Worm (Caenorhabditis elegans) whole organism, L1 larva: ENCODE measurements around the gene nduv-2.

Experiments
- C04F5.9 ChIP-seq: sonication (generic microtip); optimal IDR thresholded peaks from 2 replicates; lab custom pipeline; 2016; ENCODE audit warnings: missing genetic modification characterization, missing compliant biosample characterization
- alr-1 ChIP-seq: fragments of 200-800 bp; sonication (Bioruptor generic); optimal IDR thresholded peaks from 2 replicates; lab custom pipeline; 2018; ENCODE audit warnings: borderline replicate concordance, mild to moderate bottlenecking, missing genetic modification characterization, missing compliant biosample characterization
- aly-2 ChIP-seq: fragments of 150-350 bp; optimal IDR thresholded peaks from 2 replicates; lab custom pipeline; 2014; ENCODE audit warnings: missing biosample characterization, missing genetic modification characterization
- blmp-1 ChIP-seq: fragments of 150-350 bp; optimal IDR thresholded peaks from 2 replicates; lab custom pipeline; 2014; ENCODE audit warnings: missing biosample characterization, missing genetic modification characterization
- ceh-63 ChIP-seq: fragments of 200-800 bp; sonication (Bioruptor generic); optimal IDR thresholded peaks from 2 replicates; lab custom pipeline; 2018; ENCODE audit warnings: mild to moderate bottlenecking, missing genetic modification characterization, missing compliant biosample characterization
- dsc-1 ChIP-seq: sonication (generic microtip); optimal IDR thresholded peaks from 2 replicates; lab custom pipeline; 2016; ENCODE audit warnings: mild to moderate bottlenecking, missing genetic modification characterization, missing compliant biosample characterization
- efl-1 ChIP-seq, 4 experiments: fragments of 150-350 bp; optimal IDR thresholded peaks in 3 of 4; peaks in 1 of 4; 1 replicate in 1 of 4; 2 replicates in 3 of 4; lab custom pipeline; 2014; ENCODE audit warnings: missing biosample characterization in 2 of 4, missing genetic modification characterization in 2 of 4, missing genetic modification reagents in 2 of 4
- egl-13 ChIP-seq: sonication (generic microtip); optimal IDR thresholded peaks from 2 replicates; lab custom pipeline; 2016; ENCODE audit warnings: missing genotype, missing genetic modification reagents, missing genetic modification characterization, missing compliant biosample characterization
- elt-2 ChIP-seq: sonication (generic microtip); optimal IDR thresholded peaks from 2 replicates; lab custom pipeline; 2016; ENCODE audit warnings: missing genetic modification characterization, mild to moderate bottlenecking, inconsistent platforms, missing compliant biosample characterization, missing genetic modification reagents
- grh-1 ChIP-seq: fragments of 200-800 bp; sonication (Bioruptor generic); IDR thresholded peaks from 2 replicates; pipeline ENCODE4 v1.3.6; 2022; ENCODE audit warnings: missing genetic modification reagents, missing genetic modification characterization, missing compliant biosample characterization
- hlh-17 ChIP-seq: fragments of 200-800 bp; sonication (Bioruptor generic); optimal IDR thresholded peaks from 2 replicates; lab custom pipeline; 2018; ENCODE audit warnings: missing genetic modification characterization, mild to moderate bottlenecking, missing compliant biosample characterization, moderate library complexity, borderline replicate concordance
- lin-14 ChIP-seq: fragments of 200-800 bp; sonication (Bioruptor generic); optimal IDR thresholded peaks from 2 replicates; lab custom pipeline; 2018; ENCODE audit warnings: mild to moderate bottlenecking, missing genetic modification characterization, moderate library complexity, missing compliant biosample characterization
- lin-15B ChIP-seq: fragments of 150-350 bp; sonication (generic microtip); optimal IDR thresholded peaks from 3 replicates; lab custom pipeline; 2014; ENCODE audit warnings: missing biosample characterization, missing genetic modification characterization
- lin-39 ChIP-seq: fragments of 150-350 bp; optimal IDR thresholded peaks from 2 replicates; lab custom pipeline; 2014; ENCODE audit warnings: missing biosample characterization, missing genetic modification reagents, missing genetic modification characterization
- mef-2 ChIP-seq: fragments of 150-350 bp; optimal IDR thresholded peaks from 2 replicates; lab custom pipeline; 2014; ENCODE audit warnings: missing biosample characterization, missing genetic modification characterization
- nhr-11 ChIP-seq: fragments of 150-350 bp; optimal IDR thresholded peaks from 2 replicates; lab custom pipeline; 2014; ENCODE audit warnings: missing biosample characterization, missing genetic modification characterization
- nhr-19 ChIP-seq: fragments of 200-800 bp; sonication (Bioruptor generic); conservative IDR thresholded peaks from 2 replicates; pipeline ENCODE4 v1.3.6; 2022; ENCODE audit warnings: missing genetic modification characterization, missing compliant biosample characterization
- nhr-237 ChIP-seq: fragments of 150-350 bp; optimal IDR thresholded peaks from 2 replicates; lab custom pipeline; 2014; ENCODE audit warnings: missing biosample characterization, missing genetic modification characterization
- nhr-28 ChIP-seq: fragments of 150-350 bp; optimal IDR thresholded peaks from 2 replicates; lab custom pipeline; 2014; ENCODE audit warnings: missing biosample characterization, missing genetic modification characterization
- nhr-76 ChIP-seq: sonication (generic microtip); optimal IDR thresholded peaks from 2 replicates; lab custom pipeline; 2017; ENCODE audit warnings: missing biosample characterization, missing genetic modification characterization
- nhr-85 ChIP-seq: sonication (generic microtip); peaks from one replicate; lab custom pipeline; 2016; ENCODE audit warnings: missing genetic modification characterization, inconsistent platforms, missing compliant biosample characterization
- nhr-90 ChIP-seq: sonication (generic microtip); optimal IDR thresholded peaks from 2 replicates; lab custom pipeline; 2016; ENCODE audit warnings: mild to moderate bottlenecking, missing genetic modification characterization, missing compliant biosample characterization; ENCODE audit not compliant: poor library complexity
- pax-3 ChIP-seq: fragments of 200-800 bp; sonication (Bioruptor generic); optimal IDR thresholded peaks from 2 replicates; lab custom pipeline; 2018; ENCODE audit warnings: mild to moderate bottlenecking, missing genetic modification characterization, moderate library complexity, missing compliant biosample characterization
- pqm-1 ChIP-seq: sonication (generic microtip); optimal IDR thresholded peaks from 3 replicates; lab custom pipeline; 2017; ENCODE audit warnings: missing biosample characterization, missing genetic modification characterization
- snpc-4 ChIP-seq: fragments of 150-350 bp; optimal IDR thresholded peaks from 2 replicates; lab custom pipeline; 2014; ENCODE audit warnings: missing biosample characterization, missing genetic modification characterization
- sup-37 ChIP-seq: fragments of 200-800 bp; sonication (Bioruptor generic); optimal IDR thresholded peaks from 2 replicates; lab custom pipeline; 2018; ENCODE audit warnings: mild to moderate bottlenecking, missing genetic modification characterization, missing compliant biosample characterization
- swsn-7 ChIP-seq: sonication (generic microtip); optimal IDR thresholded peaks from 2 replicates; lab custom pipeline; 2016; ENCODE audit warnings: missing genetic modification characterization, missing compliant biosample characterization
- tbx-2 ChIP-seq: sonication (generic microtip); optimal IDR thresholded peaks from 2 replicates; lab custom pipeline; 2016; ENCODE audit warnings: missing genetic modification characterization, missing compliant biosample characterization
- tlp-1 ChIP-seq: fragments of 150-350 bp; optimal IDR thresholded peaks from 2 replicates; lab custom pipeline; 2014; ENCODE audit warnings: missing biosample characterization, missing genetic modification characterization
- unc-30 ChIP-seq: sonication (generic microtip); optimal IDR thresholded peaks from 2 replicates; lab custom pipeline; 2017; ENCODE audit warnings: missing biosample characterization, missing genetic modification characterization
- unc-62 ChIP-seq: fragments of 150-350 bp; optimal IDR thresholded peaks from 2 replicates; lab custom pipeline; 2014; ENCODE audit warnings: missing biosample characterization, missing genetic modification reagents, missing genetic modification characterization
- unc-86 ChIP-seq: sonication (generic microtip); optimal IDR thresholded peaks from 2 replicates; lab custom pipeline; 2016; ENCODE audit warnings: missing genetic modification characterization, missing compliant biosample characterization
- zip-4 ChIP-seq: fragments of 200-800 bp; sonication (Bioruptor generic); optimal IDR thresholded peaks from 2 replicates; lab custom pipeline; 2018; ENCODE audit warnings: mild to moderate bottlenecking, missing genetic modification characterization, moderate library complexity, missing compliant biosample characterization
- ztf-4 ChIP-seq: fragments of 150-350 bp; optimal IDR thresholded peaks from 2 replicates; lab custom pipeline; 2014; ENCODE audit warnings: missing biosample characterization, missing genetic modification characterization

Gene nduv-2

DNA sequence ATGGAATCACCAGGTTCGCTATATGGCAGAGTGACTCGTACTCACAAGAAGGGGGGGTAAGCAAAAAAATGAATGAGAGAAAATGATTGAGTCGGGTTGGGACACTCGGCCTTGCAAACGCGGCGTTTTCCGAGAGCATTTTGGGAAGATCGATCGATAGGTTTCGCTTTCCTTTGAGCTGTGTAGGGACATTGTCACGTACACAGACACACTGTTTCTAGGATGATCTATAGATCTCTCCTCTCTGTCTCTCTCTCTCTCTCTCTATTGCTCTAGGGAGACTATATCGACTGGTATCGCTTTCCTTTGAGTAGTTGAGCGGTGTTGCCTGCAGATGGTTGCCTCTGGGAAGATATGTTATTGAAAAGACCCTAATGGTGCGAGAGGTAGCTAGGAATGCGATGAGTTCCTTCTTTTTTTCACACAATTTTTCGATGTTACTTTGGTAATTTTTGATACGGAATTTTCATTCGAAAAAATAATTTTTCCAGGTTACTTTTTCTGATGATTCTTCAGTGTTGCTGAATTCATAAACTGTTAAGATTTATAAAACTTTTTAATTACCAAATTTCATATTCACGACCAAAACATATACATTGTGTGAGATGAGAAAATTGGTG, 24.5 kb upstream of the nduv-2 start, which contains the start of gene H37A05.4:
H37A05.4 (minus strand) TSS at position 51 of the 620 bp plus-strand sequence.
- peak; percentile 20 for TF ChIP-seq pax-3 (tag; lab: Kevin White, UChicago)
- no peak for TF ChIP-seq C04F5.9 (tag; lab: Kevin White, UChicago)
- TF ChIP-seq unc-62 (GFP tag; lab: Kevin White, UChicago), result no peak
- peak; percentile 33 for TF ChIP-seq nhr-90 (tag; lab: Kevin White, UChicago)
- TF ChIP-seq egl-13, result no peak
- TF ChIP-seq mef-2 (tag; lab: Kevin White, UChicago), result no peak
- no peak for TF ChIP-seq dsc-1 (tag; lab: Kevin White, UChicago)
- TF ChIP-seq snpc-4 (tag; lab: Kevin White, UChicago), result no peak
- TF ChIP-seq efl-1 (optimal IDR thresholded peaks at IDR 0.05; lab: Kevin White, UChicago), result peak in 1 of 2 experiments; percentile 16
- peak in 1 of 2 experiments; percentile 91 for TF ChIP-seq efl-1 (GFP tag; optimal IDR thresholded peaks at IDR 0.05 in 1 of 2; lab: Kevin White, UChicago)
- TF ChIP-seq ztf-4, result peak; percentile 29

- no peak for TF ChIP-seq tlp-1
- no peak for TF ChIP-seq aly-2
- no peak for TF ChIP-seq nhr-11 (tag; lab: Kevin White, UChicago)
- TF ChIP-seq unc-86 (tag; lab: Kevin White, UChicago), result no peak
- no peak for TF ChIP-seq sup-37 (GFP tag; lab: Kevin White, UChicago)
- TF ChIP-seq efl-1 (optimal IDR thresholded peaks at IDR 0.05; lab: Kevin White, UChicago), result no peak
- no peak for TF ChIP-seq efl-1 (GFP tag; optimal IDR thresholded peaks at IDR 0.05 in 1 of 2; lab: Kevin White, UChicago)
- TF ChIP-seq nhr-19 (GFP tag; lab: Robert Waterston, UW), result no peak
- TF ChIP-seq C04F5.9 (tag; lab: Kevin White, UChicago), result no peak
- no peak for TF ChIP-seq unc-30 (tag; lab: Kevin White, UChicago)
- no peak for TF ChIP-seq lin-15B (tag; lab: Kevin White, UChicago)
- no peak for TF ChIP-seq grh-1
- no peak for TF ChIP-seq nhr-237 (tag; lab: Kevin White, UChicago)
- no peak for TF ChIP-seq unc-62 (GFP tag; lab: Kevin White, UChicago)
- TF ChIP-seq, all 84 proteins: peak for 0
These were observed 22.2 kb upstream of the nduv-2 start for ce11 chrV:13647617-13648016.

DNA sequence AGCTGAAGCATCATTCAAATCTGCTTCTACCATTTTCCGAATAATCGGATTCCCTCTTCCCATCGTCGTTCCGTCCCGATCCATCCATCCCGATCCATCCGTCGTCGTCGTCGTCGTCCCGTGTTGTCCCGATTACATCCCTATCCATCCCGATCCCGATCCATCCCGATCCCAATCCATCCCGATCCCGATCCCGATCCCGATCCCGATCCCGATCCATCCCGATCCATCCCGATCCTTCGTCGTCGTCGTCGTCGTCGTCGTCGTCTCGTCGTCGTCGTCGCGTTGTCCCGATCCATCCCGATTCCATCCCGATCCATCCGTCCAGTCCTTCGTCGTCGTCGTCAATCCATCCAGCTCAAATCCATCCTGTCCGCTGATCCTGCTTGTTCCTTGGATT, 21.8 kb upstream of the nduv-2 start:
- TF ChIP-seq nhr-28 (tag; lab: Kevin White, UChicago) (no peak), egl-13 (no peak), alr-1 (tag; lab: Kevin White, UChicago) (no peak), swsn-7 (tag; lab: Kevin White, UChicago) (no peak), blmp-1 (no peak), unc-30 (tag; lab: Kevin White, UChicago) (no peak), lin-14 (GFP tag; lab: Kevin White, UChicago) (no peak), nhr-76 (no peak), nhr-85 (tag; lab: Kevin White, UChicago) (no peak), C04F5.9 (tag; lab: Kevin White, UChicago) (no peak), pqm-1 (tag; lab: Kevin White, UChicago) (no peak), hlh-17 (GFP tag; lab: Kevin White, UChicago) (no peak), lin-39 (tag; lab: Kevin White, UChicago) (no peak), efl-1 (optimal IDR thresholded peaks at IDR 0.05; lab: Kevin White, UChicago) (no peak), efl-1 (GFP tag; optimal IDR thresholded peaks at IDR 0.05 in 1 of 2; lab: Kevin White, UChicago) (no peak), tbx-2 (tag; lab: Kevin White, UChicago) (no peak), zip-4 (GFP tag; lab: Kevin White, UChicago) (no peak), elt-2 (tag; lab: Kevin White, UChicago) (no peak), ceh-63 (GFP tag; lab: Kevin White, UChicago) (no peak)
